Worm (Caenorhabditis elegans): ENCODE results near the gene pgp-9.

Gene pgp-9

ce11 chrV:17805323-17805722 lies 49.6 kb downstream of the pgp-9 start, which contains the start of gene srh-291:
Gene srh-291 (plus strand): TSS chrV:17805623.
- no peak for TF ChIP-seq lsy-2 (tag; optimal IDR thresholded peaks at IDR 0.05)

- TF ChIP-seq lin-32 (GFP tag; optimal IDR thresholded peaks at IDR 0.05) (no peak), cnd-1 (tag; optimal IDR thresholded peaks at IDR 0.05) (no peak), mep-1 (tag; optimal IDR thresholded peaks at IDR 0.05) (no peak), ces-1 (GFP tag; optimal IDR thresholded peaks at IDR 0.05) (no peak), zip-8 (tag; optimal IDR thresholded peaks at IDR 0.05) (no peak), unc-120 (tag; optimal IDR thresholded peaks at IDR 0.05; ENCODE audit: poor library complexity, severe bottlenecking) (no peak), M03D4.4 (tag; optimal IDR thresholded peaks at IDR 0.05) (no peak), nhr-76 (tag; optimal IDR thresholded peaks at IDR 0.05) (no peak), ceh-43 (GFP tag; optimal IDR thresholded peaks at IDR 0.05) (no peak), sptf-1 (tag; optimal IDR thresholded peaks at IDR 0.05) (no peak), snpc-4 (tag; optimal IDR thresholded peaks at IDR 0.05) (no peak), mab-5 (tag; optimal IDR thresholded peaks at IDR 0.05) (no peak), blmp-1 (tag; optimal IDR thresholded peaks at IDR 0.05) (no peak), unc-39 (tag; optimal IDR thresholded peaks at IDR 0.05) (no peak), ceh-83 (GFP tag; optimal IDR thresholded peaks at IDR 0.05) (no peak), nhr-237 (tag; optimal IDR thresholded peaks at IDR 0.05) (no peak), hlh-1 (tag; optimal IDR thresholded peaks at IDR 0.05) (no peak), nhr-12 (tag; optimal IDR thresholded peaks at IDR 0.05) (no peak), bed-3 (GFP tag; optimal IDR thresholded peaks at IDR 0.05) (no peak)
These were observed 54.4 kb downstream of the pgp-9 start, which contains the start of gene srh-296 for ce11 chrV:17810053-17810452. Gene srh-296 (plus strand): TSS chrV:17810353.

- TF ChIP-seq M03D4.4 (tag; optimal IDR thresholded peaks at IDR 0.05) (no peak), ztf-11 (tag; optimal IDR thresholded peaks at IDR 0.05) (no peak), tbx-8 (GFP tag; optimal IDR thresholded peaks at IDR 0.05) (no peak), lin-32 (GFP tag; optimal IDR thresholded peaks at IDR 0.05) (no peak), ceh-43 (GFP tag; optimal IDR thresholded peaks at IDR 0.05) (no peak), lsy-2 (tag; optimal IDR thresholded peaks at IDR 0.05) (no peak), nhr-2 (tag; optimal IDR thresholded peaks at IDR 0.05) (no peak), hlh-1 (tag; optimal IDR thresholded peaks at IDR 0.05) (no peak)
These were observed 56.4 kb downstream of the pgp-9 start for ce11 chrV:17812127-17812526.
